Fruit fly (Drosophila melanogaster): ENCODE results near the gene CG7099.
A peak's percentile ranks its signal among the peaks of the same experiment; 100 is the strongest.

CG7099 gene

DNA sequence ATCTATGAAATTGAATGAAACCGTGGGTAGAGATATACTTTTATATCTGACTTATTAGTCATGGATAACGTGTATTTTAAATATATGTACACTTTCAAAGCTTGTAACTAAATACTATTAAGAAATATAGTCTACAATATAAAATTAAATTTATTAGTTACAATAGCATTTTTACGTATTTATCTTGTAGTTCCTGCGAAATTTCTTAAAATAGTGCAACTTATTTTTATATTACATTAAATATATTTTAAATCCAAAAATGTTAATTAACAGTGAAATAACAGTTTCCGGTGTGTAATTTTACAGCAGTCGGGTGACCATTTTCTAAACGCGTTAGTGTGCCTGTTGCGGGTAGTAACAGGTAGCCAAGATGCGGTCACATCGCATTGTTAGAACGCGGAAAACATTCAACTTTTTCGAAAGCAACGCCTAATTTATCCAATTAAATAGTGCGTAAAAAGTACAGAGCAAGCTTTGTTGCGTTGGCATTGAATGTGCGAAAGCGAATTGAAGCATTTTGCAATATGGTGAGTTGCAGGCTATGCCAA lies 11.3 kb downstream of the CG7099 start, which contains the start of the genes CG10859 and CG7110 (continued):
- no peak for TF ChIP-seq Gsc (GFP tag; IDR thresholded peaks at IDR 0.05)
- peak; percentile 39 for TF ChIP-seq MTF-1 (GFP tag; optimal IDR thresholded peaks at IDR 0.05; ENCODE audit: borderline replicate concordance)
- peak; percentile 11 for TF ChIP-seq tin (GFP tag; optimal IDR thresholded peaks at IDR 0.05)
- TF ChIP-seq CG7357 (GFP tag; IDR thresholded peaks at IDR 0.05): no peak
- TF ChIP-seq tx (GFP tag; optimal IDR thresholded peaks at IDR 0.05): no peak
- no peak for TF ChIP-seq Dip2 (GFP tag; IDR thresholded peaks at IDR 0.05)
- TF ChIP-seq NC2β (GFP tag; optimal IDR thresholded peaks at IDR 0.05): peak; percentile 45
- TF ChIP-seq CoRest (tag; optimal IDR thresholded peaks at IDR 0.05): peak; percentile 64
- peak; percentile 27; the same call in 1 of the 3 replicates for TF ChIP-seq CG34422 (GFP tag; IDR thresholded peaks at IDR 0.05)
- TF ChIP-seq Bgb (GFP tag; IDR thresholded peaks at IDR 0.05; ENCODE audit: partially characterized antibody): peak; percentile 29; the same call in 1 of the 2 replicates
- peak; percentile 39 for TF ChIP-seq zen (tag; optimal IDR thresholded peaks at IDR 0.05)
- peak; percentile 18 for TF ChIP-seq CG10654 (GFP tag; optimal IDR thresholded peaks at IDR 0.05)
- TF ChIP-seq Mes4 (GFP tag; optimal IDR thresholded peaks at IDR 0.05): peak; percentile 17
- TF ChIP-seq HLH3B (GFP tag; IDR thresholded peaks at IDR 0.05): 0 out of 2 replicates have a peak, but pooled peaks have one; percentile 19
- peak; percentile 78 for TF ChIP-seq YL-1 (GFP tag; optimal IDR thresholded peaks at IDR 0.05)
- TF ChIP-seq gem (tag; optimal IDR thresholded peaks at IDR 0.05): peak; percentile 25
- peak; percentile 32 for TF ChIP-seq CG33557 (GFP tag; optimal IDR thresholded peaks at IDR 0.05)
- peak; percentile 81 for TF ChIP-seq CG1603 (tag; optimal IDR thresholded peaks at IDR 0.05)
- TF ChIP-seq CG1024 (GFP tag; IDR thresholded peaks at IDR 0.05): peak; percentile 21; the same call in 1 of the 2 replicates
- TF ChIP-seq aop (GFP tag; IDR thresholded peaks at IDR 0.05): 0 out of 2 replicates have a peak, but pooled peaks have one; percentile 9
- TF ChIP-seq CG18619 (GFP tag; optimal IDR thresholded peaks at IDR 0.05): peak; percentile 65
- TF ChIP-seq sob (GFP tag; IDR thresholded peaks at IDR 0.05): no peak
- TF ChIP-seq Myb (GFP tag; optimal IDR thresholded peaks at IDR 0.05): peak; percentile 29
- peak; percentile 30 for TF ChIP-seq nom (GFP tag; optimal IDR thresholded peaks at IDR 0.05)
- peak; percentile 38; the same call in 2 of the 3 replicates for TF ChIP-seq CG17361 (GFP tag; IDR thresholded peaks at IDR 0.05)
- TF ChIP-seq hkb (optimal IDR thresholded peaks at IDR 0.05): no peak
- peak; percentile 53 for TF ChIP-seq hkb (GFP tag; IDR thresholded peaks at IDR 0.05)
- TF ChIP-seq CG13424 (tag; optimal IDR thresholded peaks at IDR 0.05): peak; percentile 28
- peak; percentile 68 for TF ChIP-seq PHDP (tag; optimal IDR thresholded peaks at IDR 0.05)
- TF ChIP-seq CG2875 (GFP tag; optimal IDR thresholded peaks at IDR 0.05): peak; percentile 26
- TF ChIP-seq sug (tag; optimal IDR thresholded peaks at IDR 0.05): peak; percentile 48
- TF ChIP-seq CG6765 (GFP tag; optimal IDR thresholded peaks at IDR 0.05): peak; percentile 72
- no peak for TF ChIP-seq CG18476 (GFP tag; optimal IDR thresholded peaks at IDR 0.05)
- TF ChIP-seq CG3065 (GFP tag; optimal IDR thresholded peaks at IDR 0.05): no peak
- TF ChIP-seq CG18262 (tag; optimal IDR thresholded peaks at IDR 0.05): peak; percentile 32
- TF ChIP-seq tll (GFP tag; optimal IDR thresholded peaks at IDR 0.05): no peak
- TF ChIP-seq Oaz (GFP tag; IDR thresholded peaks at IDR 0.05): 0 out of 2 replicates have a peak, but pooled peaks have one; percentile 32
- TF ChIP-seq CG10209 (GFP tag; optimal IDR thresholded peaks at IDR 0.05): peak; percentile 41
- peak; percentile 42; the same call in 1 of the 2 replicates for TF ChIP-seq Atf6 (GFP tag; IDR thresholded peaks at IDR 0.05)
- no peak for TF ChIP-seq Dfd (GFP tag; optimal IDR thresholded peaks at IDR 0.05)
- no peak for TF ChIP-seq Kr (GFP tag; optimal IDR thresholded peaks at IDR 0.05)
- TF ChIP-seq E2f1 (GFP tag; IDR thresholded peaks at IDR 0.05): no peak
- peak; percentile 88 for TF ChIP-seq ci (GFP tag; IDR thresholded peaks at IDR 0.05)
- peak; percentile 37 for TF ChIP-seq CG10147 (GFP tag; optimal IDR thresholded peaks at IDR 0.05)
- no peak for TF ChIP-seq CHES-1-like (GFP tag; optimal IDR thresholded peaks at IDR 0.05)
- TF ChIP-seq Hmr (GFP tag; optimal IDR thresholded peaks at IDR 0.05): peak; percentile 66
- TF ChIP-seq sd (tag; optimal IDR thresholded peaks at IDR 0.05): no peak
- no peak for TF ChIP-seq mld (GFP tag; IDR thresholded peaks at IDR 0.05; ENCODE audit: partially characterized antibody)
- TF ChIP-seq CG6175 (GFP tag; IDR thresholded peaks at IDR 0.05): no peak
- no peak for TF ChIP-seq CG8478 (optimal IDR thresholded peaks at IDR 0.05)

Data from whole organism, embryonic.